Worm (Caenorhabditis elegans) whole organism, early embryonic: ENCODE data around the gene F46B6.2.

Experiments
- B0310.2 ChIP-seq: sonication (generic microtip); optimal IDR thresholded peaks from 2 replicates; lab custom pipeline; 2016; ENCODE audit warnings: mild to moderate bottlenecking, missing genetic modification characterization, missing compliant biosample characterization
- aly-1 ChIP-seq: sonication (generic microtip); optimal IDR thresholded peaks from 2 replicates; lab custom pipeline; 2016; ENCODE audit warnings: missing genetic modification characterization, missing compliant biosample characterization
- ama-1 ChIP-seq: fragments of 150-350 bp; optimal IDR thresholded peaks from 2 replicates; lab custom pipeline; 2014
- pes-1 ChIP-seq: fragments of 200-800 bp; sonication (Bioruptor generic); IDR thresholded peaks from 2 replicates; pipeline ENCODE4 v1.3.6; 2022; ENCODE audit warnings: missing genetic modification reagents, missing genetic modification characterization, missing compliant biosample characterization
- tbx-11 ChIP-seq: fragments of 200-800 bp; sonication (Bioruptor generic); IDR thresholded peaks from 2 replicates; pipeline ENCODE4 v1.3.6; 2022; ENCODE audit warnings: missing genetic modification characterization, missing compliant biosample characterization

- no peak for TF ChIP-seq ama-1 (lab: Kevin White, UChicago)
- TF ChIP-seq aly-1 (tag; lab: Kevin White, UChicago), result no peak
- TF ChIP-seq B0310.2 (tag; lab: Kevin White, UChicago), result no peak
- TF ChIP-seq tbx-11, result no peak
- no peak for TF ChIP-seq pes-1 (GFP tag; lab: Robert Waterston, UW)
These were observed 44.3 kb downstream of the F46B6.2 start, which contains the start of gene sru-31 for ce11 chrV:9816390-9816789.
